Fruit fly (Drosophila melanogaster): ENCODE results near the gene CG9147.
A peak's percentile ranks its signal among the peaks of the same experiment; 100 is the strongest.

DNA sequence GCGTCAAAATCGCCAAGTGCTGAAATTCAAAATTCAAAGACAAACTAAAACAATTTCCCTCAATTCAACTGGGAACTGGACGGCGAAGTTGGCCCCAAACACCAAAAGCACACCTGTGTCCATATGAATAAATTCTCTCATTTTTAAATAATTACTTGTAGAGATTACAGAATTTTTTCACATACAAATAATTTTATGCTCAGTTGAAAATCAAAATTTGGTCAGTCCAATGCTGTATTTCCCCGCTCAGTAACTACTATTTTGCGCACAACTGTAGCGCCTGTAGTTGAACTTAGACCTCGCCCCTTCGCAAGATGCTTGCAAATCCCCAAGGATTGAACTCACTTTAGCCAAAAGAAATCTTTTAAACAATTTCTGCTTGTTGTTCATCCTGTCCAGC, 37.1 kb upstream of the CG9147 start:
- TF ChIP-seq CG6689 (GFP tag; IDR thresholded peaks at IDR 0.05) (no peak), CG2116 (GFP tag; optimal IDR thresholded peaks at IDR 0.05) (no peak), HmgD (GFP tag; optimal IDR thresholded peaks at IDR 0.05) (no peak), CG5180 (GFP tag; optimal IDR thresholded peaks at IDR 0.05) (no peak), lov (optimal IDR thresholded peaks at IDR 0.05) (no peak), lov (GFP tag; IDR thresholded peaks at IDR 0.05) (no peak), Hey (tag; optimal IDR thresholded peaks at IDR 0.05) (no peak), CG9727 (GFP tag; optimal IDR thresholded peaks at IDR 0.05) (no peak), Fer2 (tag; optimal IDR thresholded peaks at IDR 0.05) (no peak), CG2120 (GFP tag; optimal IDR thresholded peaks at IDR 0.05) (peak; percentile 25), CG4730 (GFP tag; IDR thresholded peaks at IDR 0.05) (0 out of 2 replicates have a peak, but pooled peaks have one; percentile 15), jumu (GFP tag; optimal IDR thresholded peaks at IDR 0.05) (no peak)

All from whole organism, embryonic.